Worm (Caenorhabditis elegans) whole organism, mixed stage, embryonic: ENCODE measurements around the gene dcaf-1.

Experiments used
- blmp-1 ChIP-seq: fragments of 150-350 bp; optimal IDR thresholded peaks from 2 replicates; lab custom pipeline; 2014; ENCODE audit warnings: missing biosample characterization, missing genetic modification characterization
- ces-1 ChIP-seq: fragments of 150-350 bp; optimal IDR thresholded peaks from 2 replicates; lab custom pipeline; 2014; ENCODE audit warnings: missing biosample characterization, missing genetic modification reagents, missing genetic modification characterization

- TF ChIP-seq blmp-1 (tag; lab: Kevin White, UChicago) (no peak), ces-1 (no peak)
These were observed 52.5 kb downstream of the dcaf-1 start, which contains the start of gene F58G6.7 for ce11 chrIV:9654017-9654416.
